Fruit fly (Drosophila melanogaster) whole organism, embryonic: ENCODE data around the gene CG9106.
A peak's percentile ranks its signal among the peaks of the same experiment; 100 is the strongest.

Source experiments
- Abd-B ChIP-seq: fragments of 200-800 bp; sonication (Bioruptor generic); optimal IDR thresholded peaks from 2 replicates; lab custom pipeline; 2018; ENCODE audit warnings: missing biosample characterization, mild to moderate bottlenecking, missing genetic modification characterization, moderate library complexity
- Ada2b ChIP-seq: fragments of 200-800 bp; sonication (Bioruptor generic); IDR thresholded peaks from 2 replicates; pipeline ENCODE4 v1.3.6; 2022; ENCODE audit warnings: missing biosample characterization, missing genetic modification characterization
- Blimp-1 ChIP-seq: fragments of 200-800 bp; sonication (Bioruptor generic); optimal IDR thresholded peaks from 3 replicates; lab custom pipeline; 2018; ENCODE audit warnings: missing biosample characterization, missing genetic modification characterization, mild to moderate bottlenecking, moderate library complexity, missing genetic modification reagents
- CG10147 ChIP-seq: fragments of 200-800 bp; sonication (Bioruptor generic); optimal IDR thresholded peaks from 2 replicates; lab custom pipeline; 2019; ENCODE audit warnings: missing biosample characterization, mild to moderate bottlenecking, missing genetic modification characterization, moderate library complexity
- CG11695 ChIP-seq: fragments of 200-800 bp; sonication (Bioruptor generic); IDR thresholded peaks from 3 replicates; pipeline ENCODE4 v1.3.6; 2022; ENCODE audit warnings: missing biosample characterization, missing genetic modification characterization
- CG12391 ChIP-seq: fragments of 200-800 bp; sonication (Bioruptor generic); optimal IDR thresholded peaks from 3 replicates; lab custom pipeline; 2018; ENCODE audit warnings: missing biosample characterization, mild to moderate bottlenecking, missing genetic modification characterization, moderate library complexity
- CG14050 ChIP-seq: fragments of 200-800 bp; sonication (Bioruptor generic); IDR thresholded peaks from 3 replicates; pipeline ENCODE4 v1.3.6; 2022; ENCODE audit warnings: missing biosample characterization, missing genetic modification characterization
- CG15269 ChIP-seq: fragments of 200-800 bp; sonication (Bioruptor generic); optimal IDR thresholded peaks from 2 replicates; lab custom pipeline; 2018; ENCODE audit warnings: missing biosample characterization, mild to moderate bottlenecking, missing genetic modification characterization, moderate library complexity
- CG17361 ChIP-seq: fragments of 200-800 bp; sonication (Bioruptor generic); IDR thresholded peaks from 3 replicates; pipeline ENCODE4 v1.3.6; 2022; ENCODE audit warnings: missing biosample characterization, missing genetic modification characterization
- CG17385 ChIP-seq: fragments of 200-800 bp; sonication (Bioruptor generic); optimal IDR thresholded peaks from 3 replicates; lab custom pipeline; 2018; ENCODE audit warnings: missing biosample characterization, mild to moderate bottlenecking, missing genetic modification characterization
- CG18262 ChIP-seq: fragments of 200-800 bp; optimal IDR thresholded peaks from 3 replicates; lab custom pipeline; 2019; ENCODE audit warnings: missing biosample characterization, mild to moderate bottlenecking, missing genetic modification characterization, moderate library complexity
- CG31441 ChIP-seq: fragments of 200-800 bp; sonication (Bioruptor generic); IDR thresholded peaks from 2 replicates; pipeline ENCODE4 v1.3.6; 2022; ENCODE audit warnings: missing biosample characterization, missing genetic modification characterization
- CG6689 ChIP-seq: fragments of 200-800 bp; sonication (Bioruptor generic); IDR thresholded peaks from 2 replicates; pipeline ENCODE4 v1.3.6; 2022; ENCODE audit warnings: missing biosample characterization, missing genetic modification characterization
- CG7839 ChIP-seq: fragments of 200-800 bp; sonication (Bioruptor generic); optimal IDR thresholded peaks from 3 replicates; lab custom pipeline; 2018; ENCODE audit warnings: missing biosample characterization, mild to moderate bottlenecking, missing genetic modification characterization, moderate library complexity
- CG8290 ChIP-seq, 3 experiments: fragments of 200-800 bp; sonication (Bioruptor generic); optimal IDR thresholded peaks; 2 replicates each; lab custom pipeline; 2016 to 2019; ENCODE audit warnings: missing biosample characterization in 3 of 3, missing genetic modification characterization in 3 of 3, mild to moderate bottlenecking in 2 of 3, moderate library complexity in 1 of 3
- CG9727 ChIP-seq: fragments of 200-800 bp; sonication (Bioruptor generic); optimal IDR thresholded peaks from 3 replicates; lab custom pipeline; 2017; ENCODE audit warnings: missing biosample characterization, mild to moderate bottlenecking, missing genetic modification characterization
- CoRest ChIP-seq: fragments of 200-800 bp; sonication (Bioruptor generic); optimal IDR thresholded peaks from 3 replicates; lab custom pipeline; 2018; ENCODE audit warnings: missing biosample characterization, mild to moderate bottlenecking, missing genetic modification characterization, moderate library complexity
- Dll ChIP-seq: fragments of 200-800 bp; sonication (Bioruptor generic); IDR thresholded peaks from 4 replicates; pipeline ENCODE4 v1.3.6; 2022; ENCODE audit warnings: missing biosample characterization, missing genetic modification characterization; ENCODE audit not compliant: partially characterized antibody
- Doc3 ChIP-seq: fragments of 200-800 bp; sonication (Bioruptor generic); IDR thresholded peaks from 3 replicates; pipeline ENCODE4 v1.3.6; 2022; ENCODE audit warnings: missing biosample characterization, missing genetic modification characterization; ENCODE audit not compliant: partially characterized antibody
- Hr51 ChIP-seq, 2 experiments: fragments of 200-800 bp; sonication (Bioruptor generic); optimal IDR thresholded peaks; 2 replicates in 1 of 2; 3 replicates in 1 of 2; lab custom pipeline; 2016 to 2018; ENCODE audit warnings: missing biosample characterization in 2 of 2, missing genetic modification characterization in 2 of 2, mild to moderate bottlenecking in 1 of 2, moderate library complexity in 1 of 2
- Lhr ChIP-seq: fragments of 200-800 bp; sonication (Bioruptor generic); optimal IDR thresholded peaks from 3 replicates; lab custom pipeline; 2017; ENCODE audit warnings: mild to moderate bottlenecking, missing biosample characterization, missing genetic modification reagents, missing genetic modification characterization
- Meics ChIP-seq: fragments of 200-800 bp; sonication (Bioruptor generic); optimal IDR thresholded peaks from 2 replicates; lab custom pipeline; 2017; ENCODE audit warnings: missing biosample characterization, mild to moderate bottlenecking, missing genetic modification characterization
- Sox102F ChIP-seq: fragments of 200-800 bp; sonication (Bioruptor generic); optimal IDR thresholded peaks from 2 replicates; lab custom pipeline; 2018; ENCODE audit warnings: missing biosample characterization, mild to moderate bottlenecking, missing genetic modification characterization, moderate library complexity
- Xbp1 ChIP-seq: fragments of 200-800 bp; sonication (Bioruptor generic); optimal IDR thresholded peaks from 3 replicates; lab custom pipeline; 2016; ENCODE audit warnings: missing biosample characterization, mild to moderate bottlenecking, missing genetic modification characterization
- Xrp1 ChIP-seq: fragments of 200-800 bp; sonication (Bioruptor generic); IDR thresholded peaks from 2 replicates; pipeline ENCODE4 v1.3.6; 2022; ENCODE audit warnings: missing biosample characterization, missing genetic modification characterization
- abd-A ChIP-seq: fragments of 200-800 bp; sonication (Bioruptor generic); optimal IDR thresholded peaks from 3 replicates; lab custom pipeline; 2019; ENCODE audit warnings: missing biosample characterization, mild to moderate bottlenecking, missing genetic modification characterization, moderate library complexity
- ap ChIP-seq: fragments of 200-800 bp; sonication (Bioruptor generic); IDR thresholded peaks from 2 replicates; pipeline ENCODE4 v1.3.6; 2022; ENCODE audit warnings: missing biosample characterization, missing genetic modification characterization
- az2 ChIP-seq: fragments of 200-800 bp; sonication (Bioruptor generic); optimal IDR thresholded peaks from 3 replicates; lab custom pipeline; 2016; ENCODE audit warnings: missing biosample characterization, missing genetic modification characterization
- cas ChIP-seq: fragments of 200-800 bp; sonication (Bioruptor generic); IDR thresholded peaks from 2 replicates; pipeline ENCODE4 v1.3.6; 2022; ENCODE audit warnings: missing biosample characterization, missing genetic modification characterization
- dpn ChIP-seq, 2 experiments: fragments of 200-800 bp; sonication (Bioruptor generic); optimal IDR thresholded peaks; 3 replicates each; lab custom pipeline; 2016; ENCODE audit warnings: missing biosample characterization in 2 of 2, missing genetic modification characterization in 2 of 2
- dysf ChIP-seq: fragments of 200-800 bp; sonication (Bioruptor generic); IDR thresholded peaks from 3 replicates; pipeline ENCODE4 v1.3.6; 2022; ENCODE audit warnings: missing biosample characterization, missing genetic modification characterization
- fd96Cb ChIP-seq: fragments of 200-800 bp; sonication (Bioruptor generic); optimal IDR thresholded peaks from 2 replicates; lab custom pipeline; 2018; ENCODE audit warnings: missing biosample characterization, mild to moderate bottlenecking, missing genetic modification characterization, moderate library complexity
- fu2 ChIP-seq: fragments of 200-800 bp; sonication (Bioruptor generic); optimal IDR thresholded peaks from 2 replicates; lab custom pipeline; 2016; ENCODE audit warnings: missing biosample characterization, missing genetic modification characterization
- grau ChIP-seq: fragments of 200-800 bp; optimal IDR thresholded peaks from 3 replicates; lab custom pipeline; 2019; ENCODE audit warnings: missing biosample characterization, mild to moderate bottlenecking, missing genetic modification characterization, moderate library complexity
- lmd ChIP-seq: fragments of 200-800 bp; sonication (Bioruptor generic); IDR thresholded peaks from 2 replicates; pipeline ENCODE4 v1.3.6; 2022; ENCODE audit warnings: missing biosample characterization, missing genetic modification characterization
- otp ChIP-seq: fragments of 200-800 bp; sonication (Bioruptor generic); IDR thresholded peaks from 3 replicates; pipeline ENCODE4, ENCODE4 v1.3.6; 2022; ENCODE audit warnings: missing biosample characterization, missing genetic modification characterization
- p53 ChIP-seq: fragments of 200-800 bp; sonication (Bioruptor generic); optimal IDR thresholded peaks from 2 replicates; lab custom pipeline; 2016; ENCODE audit warnings: missing biosample characterization, missing genetic modification characterization
- pan ChIP-seq, 4 experiments: fragments of >200 bp in 3 of 4; fragments of 200-800 bp in 1 of 4; sonication (Bioruptor generic) in 1 of 4; optimal IDR thresholded peaks in 3 of 4; IDR thresholded peaks in 1 of 4; 2 replicates each; pipeline versions ENCODE4 v1.3.6 to Lab custom; 2017 to 2022; ENCODE audit warnings: missing biosample characterization in 2 of 4, missing genetic modification characterization in 2 of 4, mixed read lengths in 1 of 4
- phol ChIP-seq: fragments of 200-800 bp; sonication (Bioruptor generic); optimal IDR thresholded peaks from 3 replicates; lab custom pipeline; 2018; ENCODE audit warnings: missing biosample characterization, mild to moderate bottlenecking, missing genetic modification characterization, moderate library complexity
- ranshi ChIP-seq: fragments of 200-800 bp; sonication (Bioruptor generic); IDR thresholded peaks from 2 replicates; pipeline ENCODE4 v1.3.6; 2022; ENCODE audit warnings: missing biosample characterization, missing genetic modification characterization
- row ChIP-seq: fragments of 200-800 bp; sonication (Bioruptor generic); IDR thresholded peaks from 3 replicates; pipeline ENCODE4 v1.3.6; 2022; ENCODE audit warnings: missing biosample characterization, missing genetic modification characterization
- sim ChIP-seq: fragments of 200-800 bp; sonication (Bioruptor generic); IDR thresholded peaks from 2 replicates; pipeline ENCODE4 v1.3.6; 2022; ENCODE audit warnings: missing biosample characterization, missing genetic modification characterization
- slbo ChIP-seq: fragments of 200-800 bp; sonication (Bioruptor generic); IDR thresholded peaks from 2 replicates; pipeline ENCODE4 v1.3.6; 2022; ENCODE audit warnings: missing biosample characterization, missing genetic modification characterization
- ssp ChIP-seq: fragments of 200-800 bp; sonication (Bioruptor generic); IDR thresholded peaks from 2 replicates; pipeline ENCODE4 v1.3.6; 2022; ENCODE audit warnings: missing biosample characterization, missing genetic modification characterization
- stc ChIP-seq: fragments of 200-800 bp; sonication (Bioruptor generic); IDR thresholded peaks from 2 replicates; pipeline ENCODE4 v1.3.6; 2022; ENCODE audit warnings: missing biosample characterization, missing genetic modification characterization
- tap ChIP-seq: fragments of 200-800 bp; optimal IDR thresholded peaks from 3 replicates; lab custom pipeline; 2019; ENCODE audit warnings: missing biosample characterization, mild to moderate bottlenecking, missing genetic modification characterization, moderate library complexity
- ttk ChIP-seq: fragments of 200-800 bp; sonication (Bioruptor generic); IDR thresholded peaks from 2 replicates; pipeline ENCODE4 v2.1.2; 2022; ENCODE audit warnings: missing biosample characterization, missing genetic modification characterization
- tup ChIP-seq: fragments of 200-800 bp; sonication (Bioruptor generic); optimal IDR thresholded peaks from 2 replicates; lab custom pipeline; 2016; ENCODE audit warnings: missing biosample characterization, mild to moderate bottlenecking, missing genetic modification characterization, moderate library complexity
- unpg ChIP-seq: fragments of 200-800 bp; sonication (Bioruptor generic); optimal IDR thresholded peaks from 3 replicates; lab custom pipeline; 2018; ENCODE audit warnings: missing biosample characterization, mild to moderate bottlenecking, missing genetic modification characterization, moderate library complexity

The CG9106 gene

DNA sequence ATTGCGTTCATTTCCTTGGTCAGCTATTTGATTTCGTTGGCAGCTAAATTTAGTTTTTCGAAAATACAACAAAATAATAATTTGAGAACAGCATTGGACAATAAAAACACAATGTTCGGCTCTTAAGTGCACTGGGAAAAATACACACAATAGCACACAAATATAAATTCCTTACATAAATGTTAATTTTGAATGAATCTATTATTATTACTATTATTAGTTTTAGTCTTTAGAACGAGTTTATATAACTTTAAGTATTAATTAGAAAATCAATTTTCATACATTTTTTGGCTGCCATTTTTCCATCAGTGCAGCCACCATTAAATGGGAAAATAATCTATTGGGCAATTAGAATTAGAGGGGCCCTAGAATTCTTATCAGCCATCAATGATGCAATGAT lies 37.7 kb upstream of the CG9106 start (continued):
- TF ChIP-seq Dll (GFP tag; lab: Robert Waterston, UW): no peak
- no peak for TF ChIP-seq sim
- peak; percentile 53 for TF ChIP-seq Abd-B (GFP tag; lab: Kevin White, UChicago)
- no peak for TF ChIP-seq CG14050 (GFP tag; lab: Robert Waterston, UW)
- TF ChIP-seq lmd (GFP tag; lab: Robert Waterston, UW): peak; percentile 9; the same call in 1 of the 2 replicates
- peak in 1 of 2 experiments; percentile 68 for TF ChIP-seq Hr51 (GFP tag; optimal IDR thresholded peaks at IDR 0.05; lab: Kevin White, UChicago)
- no peak for TF ChIP-seq cas
- no peak for TF ChIP-seq Lhr
- no peak for TF ChIP-seq Doc3
- peak; percentile 24 for TF ChIP-seq fd96Cb (tag; lab: Kevin White, UChicago)
- TF ChIP-seq CG7839 (tag; lab: Kevin White, UChicago): peak; percentile 40
- peak; percentile 12; the same call in 1 of the 2 replicates for TF ChIP-seq slbo (GFP tag; lab: Robert Waterston, UW)
- peak; percentile 24 for TF ChIP-seq CoRest (tag; lab: Kevin White, UChicago)
- no peak for TF ChIP-seq otp (GFP tag; lab: Robert Waterston, UW)
- no peak for TF ChIP-seq az2 (GFP tag; lab: Kevin White, UChicago)
- peak; percentile 32; the same call in 1 of the 2 replicates for TF ChIP-seq Xrp1
- no peak for TF ChIP-seq CG9727
- peak; percentile 46; the same call in 1 of the 3 replicates for TF ChIP-seq CG11695
- TF ChIP-seq abd-A: no peak
- TF ChIP-seq Ada2b (GFP tag; lab: Robert Waterston, UW): peak; percentile 42; the same call in 1 of the 2 replicates
- TF ChIP-seq ranshi (GFP tag; lab: Robert Waterston, UW): no peak
- peak; percentile 34; the same call in 1 of the 2 replicates for TF ChIP-seq stc
- TF ChIP-seq CG12391 (tag; lab: Kevin White, UChicago): peak; percentile 11
- TF ChIP-seq fu2: no peak
- TF ChIP-seq row (GFP tag; lab: Robert Waterston, UW): peak; percentile 61
- 0 out of 3 replicates have a peak, but pooled peaks have one; percentile 30 for TF ChIP-seq CG17361 (GFP tag; lab: Robert Waterston, UW)
- no peak for TF ChIP-seq pan (optimal IDR thresholded peaks at IDR 0.05; lab: Kevin White, UChicago)
- TF ChIP-seq pan (GFP tag; optimal IDR thresholded peaks at IDR 0.05 in 1 of 2, IDR thresholded peaks at IDR 0.05 in 1 of 2): no peak
- TF ChIP-seq Meics: peak; percentile 16
- no peak for TF ChIP-seq CG10147 (GFP tag; lab: Kevin White, UChicago)
- TF ChIP-seq ttk (GFP tag; lab: Robert Waterston, UW): no peak
- peak; percentile 36 for TF ChIP-seq CG31441
- TF ChIP-seq tup: no peak
- TF ChIP-seq ssp (GFP tag; lab: Robert Waterston, UW): no peak
- peak; percentile 48 for TF ChIP-seq CG15269 (tag; lab: Kevin White, UChicago)
- peak; percentile 54 for TF ChIP-seq Sox102F (GFP tag; lab: Kevin White, UChicago)
- TF ChIP-seq phol (tag; lab: Kevin White, UChicago): peak; percentile 6
- TF ChIP-seq CG6689 (GFP tag; lab: Robert Waterston, UW): 0 out of 2 replicates have a peak, but pooled peaks have one; percentile 13
- TF ChIP-seq p53 (GFP tag; lab: Kevin White, UChicago): no peak
- TF ChIP-seq unpg (GFP tag; lab: Kevin White, UChicago): peak; percentile 32
- TF ChIP-seq tap (tag; lab: Kevin White, UChicago): peak; percentile 30
- peak; percentile 1 for TF ChIP-seq CG18262 (tag; lab: Kevin White, UChicago)
- peak; percentile 42; the same call in 2 of the 3 replicates for TF ChIP-seq dysf (GFP tag; lab: Robert Waterston, UW)
- TF ChIP-seq CG17385: peak; percentile 11
- peak; percentile 24 for TF ChIP-seq Blimp-1 (GFP tag; lab: Kevin White, UChicago)
- TF ChIP-seq CG8290 (GFP tag; optimal IDR thresholded peaks at IDR 0.05; lab: Kevin White, UChicago): no peak
- no peak for TF ChIP-seq CG8290 (tag; optimal IDR thresholded peaks at IDR 0.05; lab: Kevin White, UChicago)
- peak; percentile 39 for TF ChIP-seq grau
- TF ChIP-seq Xbp1 (GFP tag; lab: Kevin White, UChicago): peak; percentile 17
- peak in 1 of 2 experiments; percentile 6 for TF ChIP-seq dpn (GFP tag; optimal IDR thresholded peaks at IDR 0.05; lab: Kevin White, UChicago)
- no peak for TF ChIP-seq ap (GFP tag; lab: Robert Waterston, UW)
- TF ChIP-seq, all 482 proteins: peak for 46
